Worm (Caenorhabditis elegans): Measurements from ENCODE around the gene nhr-147.

The nhr-147 gene

ce11 chrV:7343522-7343921, 2.1 kb upstream of the nhr-147 start, which contains the start of gene srh-244:
srh-244 (plus strand) TSS chrV:7343822.
- TF ChIP-seq jun-1 (tag; optimal IDR thresholded peaks at IDR 0.05) = no peak
- TF ChIP-seq lir-3 (tag; optimal IDR thresholded peaks at IDR 0.05; ENCODE audit: poor library complexity) = no peak
- TF ChIP-seq hlh-4 (tag; optimal IDR thresholded peaks at IDR 0.05) = no peak
- TF ChIP-seq tlp-1 (tag; optimal IDR thresholded peaks at IDR 0.05) = no peak
- no peak for TF ChIP-seq nhr-20 (tag; optimal IDR thresholded peaks at IDR 0.05)
- TF ChIP-seq unc-98 (GFP tag; IDR thresholded peaks at IDR 0.05) = no peak
- no peak for TF ChIP-seq hlh-17 (GFP tag; optimal IDR thresholded peaks at IDR 0.05; ENCODE audit: borderline replicate concordance)
- no peak for TF ChIP-seq nhr-71 (tag; optimal IDR thresholded peaks at IDR 0.05)
- TF ChIP-seq skn-1 (tag; optimal IDR thresholded peaks at IDR 0.05) = no peak
- TF ChIP-seq unc-86 (tag; optimal IDR thresholded peaks at IDR 0.05) = no peak
- TF ChIP-seq lin-14 (GFP tag; optimal IDR thresholded peaks at IDR 0.05) = no peak
- no peak for TF ChIP-seq fkh-10 (GFP tag; optimal IDR thresholded peaks at IDR 0.05)
- TF ChIP-seq mep-1 (tag; optimal IDR thresholded peaks at IDR 0.05) = no peak
- no peak for TF ChIP-seq nhr-77 (tag; optimal IDR thresholded peaks at IDR 0.05)

ce11 chrV:7349541-7349940, 3.9 kb downstream of the nhr-147 start, which contains the start of gene nhr-149:
nhr-149 (minus strand) TSS chrV:7349641.
- TF ChIP-seq nhr-90 (tag; optimal IDR thresholded peaks at IDR 0.05; ENCODE audit: poor library complexity) (no peak), ets-5 (GFP tag; IDR thresholded peaks at IDR 0.05) (no peak), aha-1 (tag; optimal IDR thresholded peaks at IDR 0.05) (no peak), nhr-84 (tag; optimal IDR thresholded peaks at IDR 0.05) (no peak), egl-13 (tag; optimal IDR thresholded peaks at IDR 0.05) (no peak), blmp-1 (tag; optimal IDR thresholded peaks at IDR 0.05) (no peak), ztf-11 (tag; optimal IDR thresholded peaks at IDR 0.05) (no peak), ceh-8 (GFP tag; optimal IDR thresholded peaks at IDR 0.05) (no peak), alr-1 (tag; optimal IDR thresholded peaks at IDR 0.05; ENCODE audit: borderline replicate concordance) (no peak), unc-30 (tag; optimal IDR thresholded peaks at IDR 0.05) (no peak), hlh-17 (GFP tag; optimal IDR thresholded peaks at IDR 0.05; ENCODE audit: borderline replicate concordance) (no peak), xbp-1 (tag; optimal IDR thresholded peaks at IDR 0.05) (no peak), unc-130 (tag; optimal IDR thresholded peaks at IDR 0.05) (no peak), ces-1 (GFP tag; optimal IDR thresholded peaks at IDR 0.05) (no peak)

ce11 chrV:7352186-7353053, 6.8 kb downstream of the nhr-147 start, which contains the start of the genes srh-231 and srh-275:
srh-231 (minus strand) TSS chrV:7352236.
srh-275 (plus strand) TSS chrV:7353003.
- TF ChIP-seq fkh-10 (GFP tag; optimal IDR thresholded peaks at IDR 0.05) = no peak

ce11 chrV:7353602-7354001, 8.0 kb downstream of the nhr-147 start:
- TF ChIP-seq unc-86 (tag; optimal IDR thresholded peaks at IDR 0.05) = no peak
- no peak for TF ChIP-seq lin-15B (tag; optimal IDR thresholded peaks at IDR 0.05)
- no peak for TF ChIP-seq ces-1 (GFP tag; optimal IDR thresholded peaks at IDR 0.05)
- no peak for TF ChIP-seq sox-4 (tag; optimal IDR thresholded peaks at IDR 0.05)
- no peak for TF ChIP-seq lin-14 (GFP tag; optimal IDR thresholded peaks at IDR 0.05)
- TF ChIP-seq fkh-8 (tag; optimal IDR thresholded peaks at IDR 0.05) = no peak
- TF ChIP-seq ztf-4 (tag; optimal IDR thresholded peaks at IDR 0.05) = no peak

ce11 chrV:7355464-7355863, 9.9 kb downstream of the nhr-147 start, which contains the start of gene tag-293:
tag-293 (minus strand) TSS chrV:7355564.
- TF ChIP-seq snu-23 (GFP tag; optimal IDR thresholded peaks at IDR 0.05) (no peak), xbp-1 (tag; optimal IDR thresholded peaks at IDR 0.05) (no peak), zag-1 (tag; optimal IDR thresholded peaks at IDR 0.05) (no peak), aha-1 (tag; optimal IDR thresholded peaks at IDR 0.05) (no peak), sox-4 (tag; optimal IDR thresholded peaks at IDR 0.05) (no peak), ceh-82 (tag; optimal IDR thresholded peaks at IDR 0.05) (no peak), nhr-19 (GFP tag; conservative IDR thresholded peaks at IDR 0.05) (no peak), lin-35 (GFP tag; optimal IDR thresholded peaks at IDR 0.05) (no peak), mep-1 (tag; optimal IDR thresholded peaks at IDR 0.05) (no peak), egl-13 (tag; optimal IDR thresholded peaks at IDR 0.05) (no peak), lsy-2 (tag; optimal IDR thresholded peaks at IDR 0.05) (no peak), sup-37 (GFP tag; optimal IDR thresholded peaks at IDR 0.05) (no peak), efl-1 (optimal IDR thresholded peaks at IDR 0.05) (no peak), efl-1 (GFP tag; optimal IDR thresholded peaks at IDR 0.05 in 1 of 2) (no peak)
